Fruit fly (Drosophila melanogaster): ENCODE data around the gene CG5078.

The CG5078 gene

DNA sequence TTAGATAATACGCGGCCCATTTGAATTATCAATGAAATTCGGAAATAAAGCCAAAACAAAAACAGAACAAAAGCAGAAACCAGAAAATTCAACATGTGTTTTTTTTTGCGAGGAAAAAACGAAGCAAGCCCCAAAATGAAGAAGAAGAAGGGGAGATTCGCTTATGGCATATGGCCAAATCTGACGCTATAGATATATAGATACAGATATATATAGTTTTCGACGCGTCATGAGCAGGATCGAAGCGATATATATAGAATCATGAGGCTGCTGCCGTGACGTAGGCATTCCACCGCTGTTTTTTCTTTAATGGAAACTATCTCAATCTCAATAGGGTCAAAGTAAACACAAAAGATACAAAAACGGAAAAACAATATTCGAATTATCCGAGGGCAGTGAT is 32.6 kb downstream of the CG5078 start:
- no peak for TF ChIP-seq insv (optimal IDR thresholded peaks at IDR 0.05)

DNA sequence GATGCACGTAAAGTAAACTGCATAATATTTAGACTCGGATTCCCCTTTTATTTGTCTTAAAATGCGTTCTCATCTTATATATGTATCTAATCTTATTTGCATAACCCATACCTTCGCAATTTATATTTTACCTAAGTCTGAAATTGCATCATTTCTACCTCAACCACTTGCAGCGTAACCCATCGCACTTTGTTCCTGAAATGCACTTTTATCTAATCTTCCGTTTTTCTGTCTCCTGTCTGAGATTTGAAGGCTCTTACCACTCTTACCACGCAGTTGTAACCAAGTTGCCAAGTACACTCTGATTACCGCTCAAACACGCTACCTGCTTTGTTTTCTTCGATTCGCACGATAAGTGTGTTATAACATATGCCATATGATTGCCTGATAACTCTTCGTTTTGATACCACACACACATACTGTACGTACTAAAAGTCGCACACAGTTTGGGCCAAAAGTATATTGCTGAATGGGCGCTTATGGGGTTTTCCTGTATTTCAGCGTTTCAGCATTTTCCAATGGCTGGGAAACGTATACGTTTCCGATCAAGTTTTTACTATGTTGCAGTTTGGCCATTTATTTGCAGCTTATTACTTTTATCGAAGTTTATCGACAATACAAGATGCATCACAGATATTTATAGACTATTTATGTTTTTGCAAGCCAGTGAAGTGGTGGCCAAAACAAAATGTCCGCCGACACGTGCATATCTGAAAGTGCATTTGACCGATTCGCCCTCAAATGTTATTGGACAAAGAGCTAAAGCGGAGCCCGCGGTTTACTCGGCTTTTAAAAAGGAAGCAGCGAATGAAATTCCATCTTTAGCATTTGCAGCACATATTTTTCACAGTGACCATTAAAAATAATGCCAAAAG is 33.5 kb downstream of the CG5078 start:
- TF ChIP-seq Myc (optimal IDR thresholded peaks at IDR 0.05) (no peak), ttk (optimal IDR thresholded peaks at IDR 0.05) (no peak), psq (optimal IDR thresholded peaks at IDR 0.05) (no peak), Sin3A (optimal IDR thresholded peaks at IDR 0.05) (no peak), h (optimal IDR thresholded peaks at IDR 0.05) (no peak), insv (optimal IDR thresholded peaks at IDR 0.05) (no peak)

DNA sequence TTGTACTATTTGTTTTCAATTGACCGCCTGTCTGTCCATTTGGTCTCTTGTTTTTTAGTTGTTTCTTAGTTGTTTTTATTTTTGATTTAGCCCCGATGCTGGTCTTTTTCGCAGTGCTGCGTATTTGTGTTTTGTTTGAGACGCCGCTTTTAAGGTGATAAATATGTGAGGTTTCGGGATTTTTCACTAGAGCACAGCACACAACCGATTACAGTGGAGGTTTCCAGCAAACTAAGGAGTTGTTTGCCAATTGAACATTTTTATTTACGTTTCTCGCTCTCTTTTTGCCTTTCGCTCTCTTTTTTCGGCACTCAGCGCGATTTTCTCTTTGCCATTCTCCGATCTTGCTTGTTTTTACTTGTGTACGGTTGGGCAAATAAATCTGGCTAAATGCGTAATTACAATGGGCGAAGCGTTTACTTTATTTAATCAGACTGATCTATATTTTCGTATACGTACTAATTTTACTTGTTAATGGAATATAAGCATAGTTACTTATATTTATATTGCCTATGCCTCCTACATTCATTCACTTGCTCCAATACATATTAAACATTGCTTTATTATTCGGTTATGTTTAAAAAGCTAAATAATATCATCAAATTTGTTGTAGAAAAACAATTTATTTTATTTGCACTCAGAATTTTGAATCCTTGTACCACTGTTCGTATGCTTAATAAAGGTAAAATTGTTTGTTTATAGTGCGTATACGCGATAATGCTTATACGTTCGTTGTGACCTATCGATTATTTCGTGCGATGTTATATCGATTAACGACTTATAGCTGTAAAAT is 34.5 kb downstream of the CG5078 start, which contains the start of gene Rcd2:
Gene Rcd2, minus strand, starts transcription at position 236 of the 793 bp plus-strand sequence.
- TF ChIP-seq Myc (optimal IDR thresholded peaks at IDR 0.05) (no peak), psq (optimal IDR thresholded peaks at IDR 0.05) (no peak), h (optimal IDR thresholded peaks at IDR 0.05) (no peak), insv (optimal IDR thresholded peaks at IDR 0.05) (no peak), Sin3A (optimal IDR thresholded peaks at IDR 0.05) (no peak), ttk (optimal IDR thresholded peaks at IDR 0.05) (no peak)

DNA sequence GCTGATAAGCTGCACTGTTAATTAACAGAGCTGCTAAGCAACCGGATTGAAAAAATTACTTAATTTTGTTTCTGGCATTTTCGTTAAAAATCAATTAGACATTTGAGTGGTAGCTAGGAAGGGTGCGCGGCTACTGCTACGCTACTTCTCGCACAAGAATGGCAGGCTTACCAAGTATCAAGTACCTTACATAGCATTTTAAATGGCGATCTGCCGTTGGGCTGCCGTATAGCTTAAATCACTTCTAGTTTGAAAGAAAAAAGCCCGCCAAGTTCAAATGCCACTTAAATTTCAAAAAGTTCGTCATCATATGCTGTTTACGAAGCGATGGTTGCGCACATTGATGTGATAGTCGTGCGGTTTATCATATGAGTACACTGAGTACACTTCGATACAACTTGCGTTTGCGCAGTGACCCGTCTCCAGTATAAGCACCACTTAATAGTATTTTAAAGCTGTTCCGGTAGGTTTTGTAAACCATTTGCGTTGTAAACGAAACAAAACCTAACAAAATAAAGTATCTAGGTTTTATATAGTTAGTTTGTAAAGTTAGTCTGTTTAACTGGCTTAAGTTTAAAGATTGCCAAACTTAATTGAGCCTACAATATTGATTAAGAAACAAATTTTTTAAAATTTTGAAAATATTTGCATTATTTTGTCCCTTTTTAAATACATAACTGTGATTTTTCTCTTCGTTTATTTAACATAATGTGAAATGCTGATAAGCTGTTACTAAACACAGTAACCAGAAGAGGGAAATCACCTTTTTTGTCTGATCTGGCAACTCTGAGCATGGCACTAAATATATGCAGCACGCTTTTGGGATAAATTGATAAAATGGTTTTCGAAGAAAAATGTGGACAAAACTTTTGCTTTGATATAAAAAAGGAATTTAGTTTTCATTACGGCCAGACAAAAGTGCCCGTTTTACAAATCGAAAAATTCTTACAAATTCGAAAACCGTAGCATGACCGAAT is 35.4 kb downstream of the CG5078 start:
- TF ChIP-seq h (optimal IDR thresholded peaks at IDR 0.05) (no peak), Myc (optimal IDR thresholded peaks at IDR 0.05) (no peak), insv (optimal IDR thresholded peaks at IDR 0.05) (no peak)

DNA sequence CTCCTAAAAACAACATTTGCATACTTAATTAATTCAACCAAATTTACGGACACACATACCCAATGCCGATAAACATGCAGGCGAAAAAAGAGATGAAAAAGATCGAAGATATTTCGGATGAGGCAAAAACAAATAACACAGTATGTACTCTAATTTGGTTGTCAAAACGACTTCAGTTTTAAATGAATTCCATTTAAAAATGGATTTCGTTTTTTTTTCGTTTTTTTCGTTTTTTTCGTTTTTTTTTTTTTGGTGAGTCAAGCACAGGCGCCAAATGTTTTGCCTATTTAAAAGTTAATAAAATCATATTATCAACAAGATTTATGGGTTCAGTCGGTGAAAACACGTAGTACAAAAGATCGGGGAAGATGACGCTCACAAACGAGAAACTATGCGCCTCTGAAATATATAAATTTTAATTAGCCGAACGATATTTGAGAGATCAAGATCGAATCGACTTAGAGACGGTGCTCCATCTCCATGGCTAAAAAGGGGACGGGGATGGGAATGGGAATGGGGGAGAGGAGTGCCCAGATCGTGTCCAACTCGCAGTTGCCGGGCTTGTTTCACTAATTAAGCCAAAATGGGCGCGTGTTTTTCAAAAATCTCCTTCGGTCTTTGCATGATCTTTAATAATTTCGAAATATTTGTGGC is 42.5 kb downstream of the CG5078 start:
- TF ChIP-seq Sin3A (optimal IDR thresholded peaks at IDR 0.05) (no peak), ttk (optimal IDR thresholded peaks at IDR 0.05) (no peak), Myc (optimal IDR thresholded peaks at IDR 0.05) (no peak), h (optimal IDR thresholded peaks at IDR 0.05) (no peak), insv (optimal IDR thresholded peaks at IDR 0.05) (no peak), psq (optimal IDR thresholded peaks at IDR 0.05) (no peak)

DNA sequence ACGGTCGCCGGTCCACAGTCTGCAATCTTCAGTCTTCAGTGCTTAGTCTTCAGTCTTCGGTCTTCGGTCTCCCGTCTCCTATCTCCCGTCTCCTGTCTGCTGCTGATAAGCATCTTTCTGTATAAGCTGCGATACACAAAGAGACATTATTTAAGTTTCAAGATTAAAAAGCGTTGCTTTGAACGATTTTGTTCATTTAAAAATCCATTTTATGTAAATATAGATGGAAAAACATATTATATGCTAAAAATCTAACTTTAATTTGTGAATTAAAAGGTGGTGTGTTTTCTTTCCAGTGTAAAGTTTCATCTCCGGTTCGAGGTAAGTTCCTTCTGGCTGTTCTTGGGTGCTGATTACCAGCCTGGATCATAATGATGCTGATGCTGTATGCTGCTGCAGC is 43.5 kb downstream of the CG5078 start:
- TF ChIP-seq Sin3A (optimal IDR thresholded peaks at IDR 0.05) (no peak), ttk (optimal IDR thresholded peaks at IDR 0.05) (no peak)

DNA sequence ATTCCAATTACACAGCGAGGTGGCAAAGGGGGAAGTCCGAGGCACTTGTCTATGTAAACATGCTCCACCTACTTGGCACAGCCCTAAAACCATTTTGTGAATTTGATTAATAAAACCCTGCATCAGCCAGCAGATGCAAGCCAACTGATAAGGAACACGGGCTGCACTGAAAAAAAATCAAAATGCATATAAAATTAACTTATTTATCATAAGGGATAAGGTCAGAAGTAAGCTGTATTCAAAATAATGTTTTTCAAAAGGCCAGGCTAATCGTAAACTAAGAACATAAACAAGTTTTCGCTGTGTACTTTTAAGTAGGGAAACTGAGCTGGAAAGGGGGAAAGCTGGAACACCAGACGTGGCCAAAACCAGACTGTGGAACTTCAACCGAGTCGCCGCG is 46.0 kb downstream of the CG5078 start:
- TF ChIP-seq Sin3A (optimal IDR thresholded peaks at IDR 0.05) = no peak
- TF ChIP-seq ttk (optimal IDR thresholded peaks at IDR 0.05) = no peak
- no peak for TF ChIP-seq Myc (optimal IDR thresholded peaks at IDR 0.05)

DNA sequence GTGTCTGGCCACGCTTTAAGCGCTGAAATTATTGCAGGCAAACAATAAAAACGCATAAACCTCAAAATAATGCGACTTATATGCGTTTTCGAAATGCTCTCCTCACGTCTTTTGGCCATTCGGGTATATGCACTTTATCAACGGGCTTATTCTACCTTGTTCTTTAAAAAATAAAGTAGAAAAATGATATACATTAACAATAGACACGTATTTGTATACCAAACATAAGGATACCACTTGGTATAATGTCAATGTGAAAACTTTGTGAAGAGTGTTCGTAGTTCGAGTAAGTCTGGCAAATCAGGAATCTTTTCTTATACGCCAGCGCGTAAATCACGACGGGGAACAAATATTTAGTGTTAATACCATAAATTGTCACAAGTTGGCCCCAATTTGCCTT is 50.5 kb downstream of the CG5078 start:
- TF ChIP-seq h (optimal IDR thresholded peaks at IDR 0.05) (no peak), psq (optimal IDR thresholded peaks at IDR 0.05) (no peak), Sin3A (optimal IDR thresholded peaks at IDR 0.05) (no peak), insv (optimal IDR thresholded peaks at IDR 0.05) (no peak), ttk (optimal IDR thresholded peaks at IDR 0.05) (no peak), Myc (optimal IDR thresholded peaks at IDR 0.05) (no peak)
